Fruit fly (Drosophila melanogaster) S2 (cell line): Measurements from ENCODE around the gene Ptp61F.

Experiments used
- CG8478 ChIP-seq: fragments of >200 bp; optimal IDR thresholded peaks from 2 replicates; lab custom pipeline; 2018
- CTCF ChIP-seq, 2 experiments: fragments of >200 bp; optimal IDR thresholded peaks; 2 replicates each; lab custom pipeline; 2018

dm6 chr3L:1478998-1479680 is 4.1 kb upstream of the Ptp61F start:
- TF ChIP-seq CG8478 (lab: Kevin White, UChicago): no peak
- TF ChIP-seq CTCF (optimal IDR thresholded peaks at IDR 0.05; lab: Kevin White, UChicago): no peak
